Worm (Caenorhabditis elegans): ENCODE data around the gene mfsd-13.2.

mfsd-13.2 gene

ce11 chrII:7112780-7113179 is 52.9 kb downstream of the mfsd-13.2 start, which contains the start of gene F10E7.6:
TSS of gene F10E7.6 (plus strand) at chrII:7113080.
- TF ChIP-seq mec-3 (tag; optimal IDR thresholded peaks at IDR 0.05; ENCODE audit: borderline replicate concordance) (no peak), tbx-7 (tag; optimal IDR thresholded peaks at IDR 0.05) (no peak)

Measured in whole organism, late embryonic.